Worm (Caenorhabditis elegans): Measurements from ENCODE around the gene Y49F6B.6.
"Not testable (repeated sequence)": the region's sequence is repeated elsewhere in the genome, so short reads cannot be mapped to it uniquely, and the experiment has no call there.

Y49F6B.6 gene

ce11 chrII:3460048-3460447 is 12.9 kb upstream of the Y49F6B.6 start, which contains the start of gene C16C8.7:
C16C8.7 (minus strand) TSS chrII:3460148.
- TF ChIP-seq elt-1 (tag; optimal IDR thresholded peaks at IDR 0.05; ENCODE audit: borderline replicate concordance, insufficient read depth) (no peak), zip-8 (tag; optimal IDR thresholded peaks at IDR 0.05) (no peak), M03D4.4 (tag; optimal IDR thresholded peaks at IDR 0.05) (no peak), bed-3 (GFP tag; optimal IDR thresholded peaks at IDR 0.05) (no peak), nhr-2 (tag; optimal IDR thresholded peaks at IDR 0.05) (no peak), lsy-2 (tag; optimal IDR thresholded peaks at IDR 0.05) (no peak), ztf-11 (tag; optimal IDR thresholded peaks at IDR 0.05) (no peak), elt-3 (tag; optimal IDR thresholded peaks at IDR 0.05) (no peak), nhr-237 (tag; optimal IDR thresholded peaks at IDR 0.05) (no peak), unc-39 (tag; optimal IDR thresholded peaks at IDR 0.05) (no peak)

ce11 chrII:3461586-3461985 is 11.3 kb upstream of the Y49F6B.6 start, which contains the start of gene C16C8.8:
C16C8.8 (minus strand) TSS chrII:3461686.
- TF ChIP-seq nhr-28 (tag; optimal IDR thresholded peaks at IDR 0.05) = no peak
- no peak for TF ChIP-seq hlh-1 (tag; optimal IDR thresholded peaks at IDR 0.05)
- no peak for TF ChIP-seq unc-39 (tag; optimal IDR thresholded peaks at IDR 0.05)

ce11 chrII:3463097-3463496 is 9.8 kb upstream of the Y49F6B.6 start, which contains the start of gene C16C8.9:
C16C8.9 (minus strand) TSS chrII:3463197.
- TF ChIP-seq ces-1 (GFP tag; optimal IDR thresholded peaks at IDR 0.05) (no peak), snpc-4 (tag; optimal IDR thresholded peaks at IDR 0.05) (no peak), nhr-237 (tag; optimal IDR thresholded peaks at IDR 0.05) (no peak), ham-2 (GFP tag; optimal IDR thresholded peaks at IDR 0.05) (no peak), nhr-76 (tag; optimal IDR thresholded peaks at IDR 0.05) (no peak)

- TF ChIP-seq nhr-12 (tag; optimal IDR thresholded peaks at IDR 0.05); flh-1 (GFP tag; optimal IDR thresholded peaks at IDR 0.05); ceh-83 (GFP tag; optimal IDR thresholded peaks at IDR 0.05): not testable (repeated sequence)
These were observed 8.3 kb upstream of the Y49F6B.6 start, which contains the start of gene C16C8.10 for ce11 chrII:3464580-3464979. C16C8.10 (minus strand) TSS chrII:3464680.

ce11 chrII:3470549-3470948 is 2.4 kb upstream of the Y49F6B.6 start, which contains the start of gene Y49F6B.20:
Y49F6B.20 (minus strand) TSS chrII:3470649.
- TF ChIP-seq lin-32 (GFP tag; optimal IDR thresholded peaks at IDR 0.05) (no peak), M03D4.4 (tag; optimal IDR thresholded peaks at IDR 0.05) (no peak), elt-1 (tag; optimal IDR thresholded peaks at IDR 0.05; ENCODE audit: borderline replicate concordance, insufficient read depth) (no peak), nhr-2 (tag; optimal IDR thresholded peaks at IDR 0.05) (no peak), hlh-1 (tag; optimal IDR thresholded peaks at IDR 0.05) (no peak), nhr-12 (tag; optimal IDR thresholded peaks at IDR 0.05) (no peak), ceh-39 (tag; optimal IDR thresholded peaks at IDR 0.05) (no peak), zip-8 (tag; optimal IDR thresholded peaks at IDR 0.05) (no peak), snpc-4 (tag; optimal IDR thresholded peaks at IDR 0.05) (no peak), ztf-11 (tag; optimal IDR thresholded peaks at IDR 0.05) (no peak)

ce11 chrII:3471603-3472002 is 1.3 kb upstream of the Y49F6B.6 start, which contains the start of gene Y49F6B.13:
Y49F6B.13 (minus strand) TSS chrII:3471703.
- no peak for TF ChIP-seq ceh-39 (tag; optimal IDR thresholded peaks at IDR 0.05)
- no peak for TF ChIP-seq mab-5 (tag; optimal IDR thresholded peaks at IDR 0.05)
- no peak for TF ChIP-seq nhr-76 (tag; optimal IDR thresholded peaks at IDR 0.05)
- TF ChIP-seq nhr-28 (tag; optimal IDR thresholded peaks at IDR 0.05) = no peak
- TF ChIP-seq sptf-1 (tag; optimal IDR thresholded peaks at IDR 0.05) = no peak
- TF ChIP-seq ceh-83 (GFP tag; optimal IDR thresholded peaks at IDR 0.05) = no peak
- no peak for TF ChIP-seq pha-4 (tag; optimal IDR thresholded peaks at IDR 0.05)
- TF ChIP-seq nhr-2 (tag; optimal IDR thresholded peaks at IDR 0.05) = no peak
- TF ChIP-seq snpc-4 (tag; optimal IDR thresholded peaks at IDR 0.05) = no peak
- no peak for TF ChIP-seq ham-2 (GFP tag; optimal IDR thresholded peaks at IDR 0.05)
- no peak for TF ChIP-seq elt-3 (tag; optimal IDR thresholded peaks at IDR 0.05)
- no peak for TF ChIP-seq lsy-2 (tag; optimal IDR thresholded peaks at IDR 0.05)
- no peak for TF ChIP-seq nhr-237 (tag; optimal IDR thresholded peaks at IDR 0.05)
- TF ChIP-seq unc-39 (tag; optimal IDR thresholded peaks at IDR 0.05) = no peak
- TF ChIP-seq blmp-1 (tag; optimal IDR thresholded peaks at IDR 0.05) = no peak
- no peak for TF ChIP-seq M03D4.4 (tag; optimal IDR thresholded peaks at IDR 0.05)
- no peak for TF ChIP-seq flh-1 (GFP tag; optimal IDR thresholded peaks at IDR 0.05)
- TF ChIP-seq mls-2 (tag; optimal IDR thresholded peaks at IDR 0.05) = no peak

- TF ChIP-seq ceh-39 (tag; optimal IDR thresholded peaks at IDR 0.05) = no peak
- no peak for TF ChIP-seq nhr-2 (tag; optimal IDR thresholded peaks at IDR 0.05)
- no peak for TF ChIP-seq elt-1 (tag; optimal IDR thresholded peaks at IDR 0.05; ENCODE audit: borderline replicate concordance, insufficient read depth)
- no peak for TF ChIP-seq nhr-76 (tag; optimal IDR thresholded peaks at IDR 0.05)
- no peak for TF ChIP-seq ham-2 (GFP tag; optimal IDR thresholded peaks at IDR 0.05)
- no peak for TF ChIP-seq M03D4.4 (tag; optimal IDR thresholded peaks at IDR 0.05)
- no peak for TF ChIP-seq unc-39 (tag; optimal IDR thresholded peaks at IDR 0.05)
- no peak for TF ChIP-seq flh-1 (GFP tag; optimal IDR thresholded peaks at IDR 0.05)
- TF ChIP-seq pha-4 (tag; optimal IDR thresholded peaks at IDR 0.05) = no peak
- no peak for TF ChIP-seq mab-5 (tag; optimal IDR thresholded peaks at IDR 0.05)
- no peak for TF ChIP-seq unc-62 (GFP tag; optimal IDR thresholded peaks at IDR 0.05)
- no peak for TF ChIP-seq ceh-43 (GFP tag; optimal IDR thresholded peaks at IDR 0.05)
- no peak for TF ChIP-seq mep-1 (tag; optimal IDR thresholded peaks at IDR 0.05)
- TF ChIP-seq zip-8 (tag; optimal IDR thresholded peaks at IDR 0.05) = no peak
- no peak for TF ChIP-seq ces-1 (GFP tag; optimal IDR thresholded peaks at IDR 0.05)
These were observed 601 bp upstream of the Y49F6B.6 start, which contains the start of gene Y49F6B.12 for ce11 chrII:3472316-3472715. Y49F6B.12 (minus strand) TSS chrII:3472416.
